Fruit fly (Drosophila melanogaster) whole organism, embryonic: Measurements from ENCODE around the gene Pdfr.

Experiments
- Abd-B ChIP-seq: fragments of 200-800 bp; sonication (Bioruptor generic); optimal IDR thresholded peaks from 2 replicates; lab custom pipeline; 2018; ENCODE audit warnings: missing biosample characterization, mild to moderate bottlenecking, missing genetic modification characterization, moderate library complexity
- Atf-2 ChIP-seq: fragments of 200-800 bp; sonication (Bioruptor generic); optimal IDR thresholded peaks from 2 replicates; lab custom pipeline; 2016; ENCODE audit warnings: missing biosample characterization, missing genetic modification characterization
- Awh ChIP-seq: fragments of 200-800 bp; sonication (Bioruptor generic); IDR thresholded peaks from 2 replicates; pipeline ENCODE4, ENCODE4 v1.3.6; 2022; ENCODE audit warnings: missing biosample characterization, missing genetic modification characterization
- Blimp-1 ChIP-seq: fragments of 200-800 bp; sonication (Bioruptor generic); optimal IDR thresholded peaks from 3 replicates; lab custom pipeline; 2018; ENCODE audit warnings: missing biosample characterization, missing genetic modification characterization, mild to moderate bottlenecking, moderate library complexity, missing genetic modification reagents
- CG10321 ChIP-seq: fragments of 200-800 bp; sonication (Bioruptor generic); IDR thresholded peaks from 2 replicates; pipeline ENCODE4 v1.3.6; 2022; ENCODE audit warnings: missing biosample characterization, missing genetic modification characterization
- CG10431 ChIP-seq: fragments of 200-800 bp; sonication (Bioruptor generic); optimal IDR thresholded peaks from 3 replicates; lab custom pipeline; 2018; ENCODE audit warnings: missing biosample characterization, mild to moderate bottlenecking, missing genetic modification characterization
- CG10543 ChIP-seq: fragments of 200-800 bp; sonication (Bioruptor generic); optimal IDR thresholded peaks from 3 replicates; lab custom pipeline; 2017; ENCODE audit warnings: missing biosample characterization, mild to moderate bottlenecking, missing genetic modification characterization, moderate library complexity
- CG12071 ChIP-seq: fragments of 200-800 bp; sonication (Bioruptor generic); optimal IDR thresholded peaks from 3 replicates; lab custom pipeline; 2018; ENCODE audit warnings: missing biosample characterization, mild to moderate bottlenecking, missing genetic modification characterization
- CG1603 ChIP-seq: fragments of 200-800 bp; sonication (Bioruptor generic); optimal IDR thresholded peaks from 2 replicates; lab custom pipeline; 2019; ENCODE audit warnings: missing biosample characterization, mild to moderate bottlenecking, missing genetic modification characterization, moderate library complexity
- CG30020 ChIP-seq: fragments of 200-800 bp; optimal IDR thresholded peaks from 2 replicates; lab custom pipeline; 2019; ENCODE audit warnings: missing biosample characterization, mild to moderate bottlenecking, missing genetic modification characterization, moderate library complexity
- CG30431 ChIP-seq: fragments of 200-800 bp; sonication (Bioruptor generic); optimal IDR thresholded peaks from 2 replicates; lab custom pipeline; 2017; ENCODE audit warnings: missing biosample characterization, missing genetic modification characterization
- CG4730 ChIP-seq: fragments of 200-800 bp; sonication (Bioruptor generic); IDR thresholded peaks from 2 replicates; pipeline ENCODE4 v1.3.6; 2022; ENCODE audit warnings: missing biosample characterization, missing genetic modification characterization
- CG7745 ChIP-seq: fragments of 200-800 bp; sonication (Bioruptor generic); optimal IDR thresholded peaks from 2 replicates; lab custom pipeline; 2018; ENCODE audit warnings: missing biosample characterization, mild to moderate bottlenecking, missing genetic modification characterization, moderate library complexity
- CG8281 ChIP-seq: fragments of 200-800 bp; sonication (Bioruptor generic); optimal IDR thresholded peaks from 2 replicates; lab custom pipeline; 2018; ENCODE audit warnings: missing biosample characterization, mild to moderate bottlenecking, missing genetic modification characterization, moderate library complexity
- CG8478 ChIP-seq: fragments of >200 bp; optimal IDR thresholded peaks from 2 replicates; lab custom pipeline; 2018
- CG8944 ChIP-seq: fragments of 200-800 bp; sonication (Bioruptor generic); optimal IDR thresholded peaks from 3 replicates; lab custom pipeline; 2016; ENCODE audit warnings: missing biosample characterization, missing genetic modification characterization
- CTCF ChIP-seq: fragments of 200-800 bp; sonication (Bioruptor generic); optimal IDR thresholded peaks from 2 replicates; lab custom pipeline; 2017; ENCODE audit warnings: missing biosample characterization, mild to moderate bottlenecking, missing genetic modification characterization, moderate library complexity
- Camta ChIP-seq: fragments of 200-800 bp; sonication (Bioruptor generic); optimal IDR thresholded peaks from 2 replicates; lab custom pipeline; 2016; ENCODE audit warnings: missing biosample characterization, missing genetic modification characterization
- D19A ChIP-seq: fragments of 200-800 bp; optimal IDR thresholded peaks from 3 replicates; lab custom pipeline; 2019; ENCODE audit warnings: missing biosample characterization, mild to moderate bottlenecking, missing genetic modification characterization, moderate library complexity
- Doc3 ChIP-seq: fragments of 200-800 bp; sonication (Bioruptor generic); IDR thresholded peaks from 3 replicates; pipeline ENCODE4 v1.3.6; 2022; ENCODE audit warnings: missing biosample characterization, missing genetic modification characterization; ENCODE audit not compliant: partially characterized antibody
- Fer2 ChIP-seq: fragments of 200-800 bp; sonication (Bioruptor generic); optimal IDR thresholded peaks from 2 replicates; lab custom pipeline; 2018; ENCODE audit warnings: missing biosample characterization, mild to moderate bottlenecking, missing genetic modification characterization, moderate library complexity
- Fer3 ChIP-seq: fragments of 200-800 bp; sonication (Bioruptor generic); optimal IDR thresholded peaks from 2 replicates; lab custom pipeline; 2018; ENCODE audit warnings: missing biosample characterization, mild to moderate bottlenecking, missing genetic modification characterization, moderate library complexity
- H2.0 ChIP-seq: fragments of 200-800 bp; sonication (Bioruptor generic); IDR thresholded peaks from 2 replicates; pipeline ENCODE4 v1.3.6; 2022; ENCODE audit warnings: missing biosample characterization, missing genetic modification characterization
- Hand ChIP-seq: fragments of 200-800 bp; sonication (Bioruptor generic); optimal IDR thresholded peaks from 2 replicates; lab custom pipeline; 2017; ENCODE audit warnings: mild to moderate bottlenecking, missing biosample characterization, missing genetic modification reagents, missing genetic modification characterization
- Hsf ChIP-seq: fragments of 200-800 bp; sonication (Bioruptor generic); optimal IDR thresholded peaks from 3 replicates; lab custom pipeline; 2016; ENCODE audit warnings: missing biosample characterization, missing genetic modification characterization
- Mad ChIP-seq: fragments of 200-800 bp; sonication (Bioruptor generic); optimal IDR thresholded peaks from 2 replicates; lab custom pipeline; 2016; ENCODE audit warnings: missing biosample characterization, missing genetic modification characterization
- NC2α ChIP-seq: fragments of 200-800 bp; sonication (Bioruptor generic); optimal IDR thresholded peaks from 2 replicates; lab custom pipeline; 2016; ENCODE audit warnings: missing biosample characterization, missing genetic modification characterization
- NFAT ChIP-seq: fragments of 200-800 bp; sonication (Bioruptor generic); IDR thresholded peaks from 2 replicates; pipeline ENCODE4 v1.3.6; 2022; ENCODE audit warnings: missing biosample characterization, missing genetic modification characterization
- Sin3A ChIP-seq: fragments of >200 bp; optimal IDR thresholded peaks from 2 replicates; lab custom pipeline; 2018
- Spps ChIP-seq: fragments of 200-800 bp; sonication (Bioruptor generic); optimal IDR thresholded peaks from 2 replicates; lab custom pipeline; 2018; ENCODE audit warnings: missing biosample characterization, mild to moderate bottlenecking, missing genetic modification characterization
- aop ChIP-seq: fragments of 200-800 bp; sonication (Bioruptor generic); IDR thresholded peaks from 2 replicates; pipeline ENCODE4 v1.3.6; 2022; ENCODE audit warnings: missing biosample characterization, missing genetic modification characterization
- ap ChIP-seq: fragments of 200-800 bp; sonication (Bioruptor generic); IDR thresholded peaks from 2 replicates; pipeline ENCODE4 v1.3.6; 2022; ENCODE audit warnings: missing biosample characterization, missing genetic modification characterization
- bowl ChIP-seq: fragments of 200-800 bp; sonication (Bioruptor generic); IDR thresholded peaks from 2 replicates; pipeline ENCODE4 v1.3.6; 2022; ENCODE audit warnings: missing biosample characterization, missing genetic modification characterization
- ems ChIP-seq: fragments of 200-800 bp; sonication (Bioruptor generic); optimal IDR thresholded peaks from 3 replicates; lab custom pipeline; 2016; ENCODE audit warnings: missing biosample characterization, missing genetic modification characterization
- eve ChIP-seq, 2 experiments: fragments of >200 bp; optimal IDR thresholded peaks; 2 replicates each; lab custom pipeline; 2017; ENCODE audit warnings: missing biosample characterization in 2 of 2, missing genetic modification characterization in 2 of 2
- fd3F ChIP-seq: fragments of 200-800 bp; sonication (Bioruptor generic); optimal IDR thresholded peaks from 2 replicates; lab custom pipeline; 2018; ENCODE audit warnings: missing biosample characterization, mild to moderate bottlenecking, missing genetic modification characterization, moderate library complexity
- fd96Cb ChIP-seq: fragments of 200-800 bp; sonication (Bioruptor generic); optimal IDR thresholded peaks from 2 replicates; lab custom pipeline; 2018; ENCODE audit warnings: missing biosample characterization, mild to moderate bottlenecking, missing genetic modification characterization, moderate library complexity
- ind ChIP-seq: fragments of 200-800 bp; sonication (Bioruptor generic); optimal IDR thresholded peaks from 3 replicates; lab custom pipeline; 2016; ENCODE audit warnings: missing biosample characterization, missing genetic modification characterization
- lilli ChIP-seq: fragments of 200-800 bp; sonication (Bioruptor generic); optimal IDR thresholded peaks from 3 replicates; lab custom pipeline; 2016; ENCODE audit warnings: missing biosample characterization, missing genetic modification characterization
- lov ChIP-seq, 2 experiments: fragments of 200-800 bp in 1 of 2; fragments of >200 bp in 1 of 2; sonication (Bioruptor generic) in 1 of 2; IDR thresholded peaks in 1 of 2; optimal IDR thresholded peaks in 1 of 2; 2 replicates in 1 of 2; 3 replicates in 1 of 2; pipeline versions ENCODE4 v1.3.6 to Lab custom; 2017 to 2022; ENCODE audit warnings: missing biosample characterization in 1 of 2, missing genetic modification characterization in 1 of 2
- mam ChIP-seq: fragments of 200-800 bp; sonication (Bioruptor generic); optimal IDR thresholded peaks from 3 replicates; lab custom pipeline; 2016; ENCODE audit warnings: missing biosample characterization, missing genetic modification characterization
- mld ChIP-seq: fragments of 200-800 bp; sonication (Bioruptor generic); IDR thresholded peaks from 3 replicates; pipeline ENCODE4 v1.3.6; 2022; ENCODE audit warnings: missing biosample characterization, missing genetic modification characterization; ENCODE audit not compliant: partially characterized antibody
- psq ChIP-seq: fragments of 200-800 bp; sonication (Bioruptor generic); optimal IDR thresholded peaks from 2 replicates; lab custom pipeline; 2017; ENCODE audit warnings: missing biosample characterization, missing genetic modification characterization
- sqz ChIP-seq: fragments of 200-800 bp; sonication (Bioruptor generic); optimal IDR thresholded peaks from 3 replicates; lab custom pipeline; 2018; ENCODE audit warnings: missing biosample characterization, mild to moderate bottlenecking, missing genetic modification characterization
- sr ChIP-seq: fragments of 200-800 bp; sonication (Bioruptor generic); IDR thresholded peaks from 3 replicates; pipeline ENCODE4 v1.3.6; 2022; ENCODE audit warnings: missing biosample characterization, missing genetic modification characterization
- tap ChIP-seq: fragments of 200-800 bp; optimal IDR thresholded peaks from 3 replicates; lab custom pipeline; 2019; ENCODE audit warnings: missing biosample characterization, mild to moderate bottlenecking, missing genetic modification characterization, moderate library complexity
- toy ChIP-seq: fragments of 200-800 bp; sonication (Bioruptor generic); IDR thresholded peaks from 2 replicates; pipeline ENCODE4 v1.3.6; 2022; ENCODE audit warnings: missing biosample characterization, missing genetic modification characterization
- unpg ChIP-seq: fragments of 200-800 bp; sonication (Bioruptor generic); optimal IDR thresholded peaks from 3 replicates; lab custom pipeline; 2018; ENCODE audit warnings: missing biosample characterization, mild to moderate bottlenecking, missing genetic modification characterization, moderate library complexity
- vnd ChIP-seq: fragments of 200-800 bp; sonication (Bioruptor generic); IDR thresholded peaks from 3 replicates; pipeline ENCODE4 v1.3.6; 2022; ENCODE audit warnings: missing biosample characterization, missing genetic modification characterization; ENCODE audit not compliant: partially characterized antibody
- yki ChIP-seq: fragments of >200 bp; optimal IDR thresholded peaks from 3 replicates; lab custom pipeline; 2018
- z ChIP-seq: fragments of 200-800 bp; sonication (Bioruptor generic); IDR thresholded peaks from 3 replicates; pipeline ENCODE4 v1.3.6; 2022; ENCODE audit warnings: missing biosample characterization, missing genetic modification characterization

The Pdfr gene

DNA sequence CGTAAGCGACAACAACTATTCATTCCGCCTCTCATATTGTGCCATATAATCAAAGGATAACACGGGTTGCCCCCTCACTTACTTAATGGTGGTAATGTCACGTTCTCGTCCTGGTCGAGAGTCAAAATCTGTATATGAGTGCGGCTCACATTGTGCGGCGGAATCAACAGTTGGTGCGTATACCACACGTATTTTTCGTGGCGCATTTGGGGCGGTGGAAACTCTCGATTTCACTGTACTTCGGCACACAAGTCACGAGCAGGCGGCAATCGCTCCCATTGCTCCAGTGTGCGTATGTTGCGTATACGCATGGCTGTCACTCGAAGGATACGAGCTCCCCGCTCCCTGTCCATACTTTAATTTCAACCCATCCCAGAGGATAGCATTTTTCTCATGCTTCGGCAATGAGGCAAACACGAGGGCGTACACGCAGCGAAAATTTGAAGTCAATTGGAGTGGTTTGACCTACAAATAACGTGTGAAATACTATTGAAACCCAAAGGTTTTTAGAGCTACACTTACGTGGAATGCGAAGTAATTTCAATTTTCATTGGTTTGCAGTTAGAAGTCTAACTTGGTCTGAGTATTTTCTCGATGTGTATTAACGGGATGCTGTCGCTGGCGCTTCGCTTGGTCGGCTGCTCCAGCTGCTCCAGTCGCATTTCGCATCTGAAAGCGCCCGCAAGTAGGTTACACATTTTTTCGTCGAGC is 29.9 kb downstream of the Pdfr start (continued):
- peak; percentile 22; the same call in 1 of the 3 replicates for TF ChIP-seq z (GFP tag; lab: Robert Waterston, UW)
- no peak for TF ChIP-seq CG8478 (lab: Kevin White, UChicago)
- peak; percentile 38 for TF ChIP-seq NFAT (GFP tag; lab: Robert Waterston, UW)
- peak; percentile 88 for TF ChIP-seq ind (GFP tag; lab: Kevin White, UChicago)
- TF ChIP-seq toy (GFP tag; lab: Robert Waterston, UW) = no peak
- TF ChIP-seq Awh (GFP tag; lab: Robert Waterston, UW) = peak; percentile 67
- peak; percentile 39 for TF ChIP-seq Blimp-1 (GFP tag; lab: Kevin White, UChicago)
- peak; percentile 82 for TF ChIP-seq CG12071
- TF ChIP-seq CG1603 (tag; lab: Kevin White, UChicago) = peak; percentile 78
- TF ChIP-seq mld = no peak
- peak; percentile 30; the same call in 1 of the 2 replicates for TF ChIP-seq CG10321
- TF ChIP-seq sqz (GFP tag; lab: Kevin White, UChicago) = no peak
- peak; percentile 64 for TF ChIP-seq H2.0
- TF ChIP-seq Hand (GFP tag; lab: Kevin White, UChicago) = peak; percentile 79
- TF ChIP-seq vnd (GFP tag; lab: Robert Waterston, UW) = no peak
- no peak for TF ChIP-seq aop
- peak; percentile 86 for TF ChIP-seq lilli
- peak; percentile 57 for TF ChIP-seq fd96Cb (tag; lab: Kevin White, UChicago)
- peak; percentile 46 for TF ChIP-seq Camta (GFP tag; lab: Kevin White, UChicago)
- TF ChIP-seq CG8281 = peak; percentile 19
- peak; percentile 82 for TF ChIP-seq ems (GFP tag; lab: Kevin White, UChicago)
- TF ChIP-seq eve (GFP tag; optimal IDR thresholded peaks at IDR 0.05; lab: Kevin White, UChicago) = no peak
- TF ChIP-seq yki (lab: Kevin White, UChicago) = no peak
- TF ChIP-seq Atf-2 = peak; percentile 58
- no peak for TF ChIP-seq bowl (GFP tag; lab: Robert Waterston, UW)
- TF ChIP-seq psq (GFP tag; lab: Kevin White, UChicago) = no peak
- peak; percentile 27 for TF ChIP-seq NC2α (GFP tag; lab: Kevin White, UChicago)
- TF ChIP-seq Doc3 = no peak
- peak; percentile 69 for TF ChIP-seq CG8944 (GFP tag; lab: Kevin White, UChicago)
- peak; percentile 67 for TF ChIP-seq CG4730
- no peak for TF ChIP-seq CG10431
- peak; percentile 33 for TF ChIP-seq D19A (tag; lab: Kevin White, UChicago)
- peak; percentile 39 for TF ChIP-seq tap (tag; lab: Kevin White, UChicago)
- no peak for TF ChIP-seq CG30020 (tag; lab: Kevin White, UChicago)
- TF ChIP-seq CG30431 (GFP tag; lab: Kevin White, UChicago) = peak; percentile 49
- peak; percentile 46 for TF ChIP-seq Mad (GFP tag; lab: Kevin White, UChicago)
- peak; percentile 55 for TF ChIP-seq Fer2 (tag; lab: Kevin White, UChicago)
- TF ChIP-seq ap (GFP tag; lab: Robert Waterston, UW) = no peak
- no peak for TF ChIP-seq CG7745 (tag; lab: Kevin White, UChicago)
- TF ChIP-seq unpg (GFP tag; lab: Kevin White, UChicago) = peak; percentile 65
- peak; percentile 51 for TF ChIP-seq CG10543
- TF ChIP-seq mam (GFP tag; lab: Kevin White, UChicago) = peak; percentile 80
- TF ChIP-seq Fer3 = peak; percentile 81
- peak; percentile 58 for TF ChIP-seq fd3F
- TF ChIP-seq sr = peak; percentile 33; the same call in 1 of the 3 replicates
- no peak for TF ChIP-seq CTCF
- no peak for TF ChIP-seq Sin3A
- peak; percentile 50 for TF ChIP-seq Abd-B (GFP tag; lab: Kevin White, UChicago)
- peak; percentile 74 for TF ChIP-seq Hsf (GFP tag; lab: Kevin White, UChicago)
- TF ChIP-seq lov (optimal IDR thresholded peaks at IDR 0.05; lab: Kevin White, UChicago) = no peak
- no peak for TF ChIP-seq lov (GFP tag; IDR thresholded peaks at IDR 0.05; lab: Robert Waterston, UW)
- no peak for TF ChIP-seq Spps (tag; lab: Kevin White, UChicago)
